Fruit fly (Drosophila melanogaster): Measurements from ENCODE around the gene CG14262.

dm6 chr3R:27273118-27274062 lies 8.2 kb upstream of the CG14262 start, which contains the start of gene CG5934:
- TF ChIP-seq Blimp-1 (GFP tag; optimal IDR thresholded peaks at IDR 0.05) (no peak), CG6854 (GFP tag; optimal IDR thresholded peaks at IDR 0.05) (no peak), CG10669 (GFP tag; optimal IDR thresholded peaks at IDR 0.05) (peak; percentile 1), CG34406 (GFP tag; optimal IDR thresholded peaks at IDR 0.05) (peak; percentile 15), acj6 (GFP tag; optimal IDR thresholded peaks at IDR 0.05) (peak; percentile 11), svp (GFP tag) (peak; percentile 50), CG11902 (GFP tag; optimal IDR thresholded peaks at IDR 0.05) (peak; percentile 10), net (GFP tag; optimal IDR thresholded peaks at IDR 0.05) (peak; percentile 19), Sox102F (GFP tag; optimal IDR thresholded peaks at IDR 0.05) (no peak), CG6276 (GFP tag; optimal IDR thresholded peaks at IDR 0.05) (peak; percentile 73), CG6163 (GFP tag; IDR thresholded peaks at IDR 0.05) (peak; percentile 47; the same call in 1 of the 3 replicates), CG9139 (GFP tag; optimal IDR thresholded peaks at IDR 0.05) (no peak), Lpt (GFP tag; optimal IDR thresholded peaks at IDR 0.05) (no peak), Smox (GFP tag; optimal IDR thresholded peaks at IDR 0.05) (no peak)

Data from whole organism, prepupa.